Worm (Caenorhabditis elegans): ENCODE results near the gene C06A12.3.

The C06A12.3 gene

ce11 chrIV:17407025-17407424 is 20.5 kb upstream of the C06A12.3 start, which contains the start of gene T02D1.7:
Gene T02D1.7 (minus strand): TSS chrIV:17407125.
- TF ChIP-seq nhr-11 (tag; optimal IDR thresholded peaks at IDR 0.05) (no peak), lim-6 (tag; optimal IDR thresholded peaks at IDR 0.05) (no peak), sdc-2 (tag; optimal IDR thresholded peaks at IDR 0.05) (no peak), elt-4 (tag; optimal IDR thresholded peaks at IDR 0.05) (no peak), tbx-7 (tag; optimal IDR thresholded peaks at IDR 0.05) (no peak), madf-2 (tag; optimal IDR thresholded peaks at IDR 0.05) (no peak), ceh-34 (tag; optimal IDR thresholded peaks at IDR 0.05) (no peak), ceh-31 (tag; optimal IDR thresholded peaks at IDR 0.05) (no peak), ceh-24 (tag; optimal IDR thresholded peaks at IDR 0.05) (no peak), fkh-6 (tag; optimal IDR thresholded peaks at IDR 0.05) (no peak), pros-1 (tag; optimal IDR thresholded peaks at IDR 0.05) (no peak), ceh-30 (tag; optimal IDR thresholded peaks at IDR 0.05) (no peak)

- no peak for TF ChIP-seq ref-2 (tag; optimal IDR thresholded peaks at IDR 0.05)
- no peak for TF ChIP-seq ama-1 (optimal IDR thresholded peaks at IDR 0.05)
- TF ChIP-seq C08G9.2 (tag; optimal IDR thresholded peaks at IDR 0.05): no peak
- TF ChIP-seq ztf-16 (tag; optimal IDR thresholded peaks at IDR 0.05): no peak
- TF ChIP-seq ceh-18 (tag; optimal IDR thresholded peaks at IDR 0.05): no peak
- TF ChIP-seq pha-4 (tag; optimal IDR thresholded peaks at IDR 0.05): no peak
These were observed 20.0 kb upstream of the C06A12.3 start, which contains the start of gene T02D1.9 for ce11 chrIV:17407491-17407890. Gene T02D1.9 (minus strand): TSS chrIV:17407591.

- TF ChIP-seq elt-2 (tag; optimal IDR thresholded peaks at IDR 0.05) (no peak), sdc-2 (tag; optimal IDR thresholded peaks at IDR 0.05) (no peak), tbx-2 (tag; optimal IDR thresholded peaks at IDR 0.05) (no peak), K09A11.1 (tag; optimal IDR thresholded peaks at IDR 0.05; ENCODE audit: insufficient read depth) (no peak), nhr-232 (tag; optimal IDR thresholded peaks at IDR 0.05) (no peak), hlh-30 (tag; optimal IDR thresholded peaks at IDR 0.05; ENCODE audit: insufficient read depth) (no peak), ceh-24 (tag; optimal IDR thresholded peaks at IDR 0.05) (no peak), nhr-11 (tag; optimal IDR thresholded peaks at IDR 0.05) (no peak), zip-5 (tag; optimal IDR thresholded peaks at IDR 0.05) (no peak), hlh-13 (GFP tag; optimal IDR thresholded peaks at IDR 0.05) (no peak), lin-11 (tag; optimal IDR thresholded peaks at IDR 0.05) (no peak), sox-4 (tag; optimal IDR thresholded peaks at IDR 0.05) (no peak), ceh-48 (tag; optimal IDR thresholded peaks at IDR 0.05) (no peak), rnt-1 (tag; optimal IDR thresholded peaks at IDR 0.05) (no peak), C08G9.2 (tag; optimal IDR thresholded peaks at IDR 0.05) (no peak), ttx-3 (tag; optimal IDR thresholded peaks at IDR 0.05) (no peak), hlh-6 (tag; optimal IDR thresholded peaks at IDR 0.05) (no peak), che-1 (tag; optimal IDR thresholded peaks at IDR 0.05) (no peak), unc-3 (GFP tag; conservative IDR thresholded peaks at IDR 0.05) (no peak), unc-3 (tag; optimal IDR thresholded peaks at IDR 0.05) (no peak)
These were observed 14.2 kb upstream of the C06A12.3 start for ce11 chrIV:17413343-17413742.

- no peak for TF ChIP-seq ztf-16 (tag; optimal IDR thresholded peaks at IDR 0.05)
- TF ChIP-seq ahr-1 (tag; optimal IDR thresholded peaks at IDR 0.05): no peak
- no peak for TF ChIP-seq elt-4 (tag; optimal IDR thresholded peaks at IDR 0.05)
These were observed 9.8 kb upstream of the C06A12.3 start, which contains the start of gene npr-26 for ce11 chrIV:17417723-17418122. Gene npr-26 (minus strand): TSS chrIV:17417823.

ce11 chrIV:17426970-17427369 is 553 bp upstream of the C06A12.3 start:
- TF ChIP-seq che-1 (tag; optimal IDR thresholded peaks at IDR 0.05): no peak
- TF ChIP-seq pha-4 (tag; optimal IDR thresholded peaks at IDR 0.05): no peak
- TF ChIP-seq ets-4 (tag; optimal IDR thresholded peaks at IDR 0.05): no peak
- TF ChIP-seq hlh-13 (GFP tag; optimal IDR thresholded peaks at IDR 0.05): no peak
- no peak for TF ChIP-seq elt-4 (tag; optimal IDR thresholded peaks at IDR 0.05)
- no peak for TF ChIP-seq syd-9 (tag; optimal IDR thresholded peaks at IDR 0.05)
- TF ChIP-seq npax-4 (tag; optimal IDR thresholded peaks at IDR 0.05): no peak
- no peak for TF ChIP-seq ttx-3 (tag; optimal IDR thresholded peaks at IDR 0.05)
- no peak for TF ChIP-seq ceh-6 (GFP tag; optimal IDR thresholded peaks at IDR 0.05)
- no peak for TF ChIP-seq pat-9 (tag; optimal IDR thresholded peaks at IDR 0.05)
- TF ChIP-seq pha-2 (tag; optimal IDR thresholded peaks at IDR 0.05): no peak

Data from whole organism, late embryonic.